Fruit fly (Drosophila melanogaster) whole organism, wandering third instar larva: ENCODE results near the gene RapGAP1.

Source experiments
- Abd-B ChIP-seq: fragments of >200 bp; optimal IDR thresholded peaks from 2 replicates; lab custom pipeline; 2017; ENCODE audit warnings: missing biosample characterization, missing genetic modification characterization
- CG32264 ChIP-seq: fragments of 200-800 bp; sonication (Bioruptor generic); optimal IDR thresholded peaks from 2 replicates; lab custom pipeline; 2016; ENCODE audit warnings: missing biosample characterization, missing genetic modification characterization
- CG9705 ChIP-seq: fragments of 200-800 bp; sonication (Bioruptor generic); optimal IDR thresholded peaks from 2 replicates; lab custom pipeline; 2018; ENCODE audit warnings: missing biosample characterization, mild to moderate bottlenecking, missing genetic modification characterization
- CrebA ChIP-seq: fragments of 200-800 bp; sonication (Bioruptor generic); optimal IDR thresholded peaks from 2 replicates; lab custom pipeline; 2016; ENCODE audit warnings: missing biosample characterization, mild to moderate bottlenecking, missing genetic modification characterization, borderline replicate concordance
- Dfd ChIP-seq: fragments of >200 bp; optimal IDR thresholded peaks from 2 replicates; lab custom pipeline; 2017; ENCODE audit warnings: missing biosample characterization, missing genetic modification characterization
- Dif ChIP-seq: fragments of 200-275, 200-300 bp; sonication (Bioruptor generic); optimal IDR thresholded peaks from 2 replicates; lab custom pipeline; 2018; ENCODE audit warnings: missing biosample characterization, missing genetic modification characterization; ENCODE audit not compliant: partially characterized antibody
- GATAd ChIP-seq: sonication (Bioruptor generic); optimal IDR thresholded peaks from 2 replicates; lab custom pipeline; 2016; ENCODE audit warnings: missing biosample characterization, missing genetic modification characterization
- HLH106 ChIP-seq: fragments of 200-800 bp; optimal IDR thresholded peaks from 3 replicates; lab custom pipeline; 2019; ENCODE audit warnings: missing biosample characterization, mild to moderate bottlenecking, missing genetic modification characterization, moderate library complexity
- Hnf4 ChIP-seq: fragments of 200-800 bp; sonication (Bioruptor generic); optimal IDR thresholded peaks from 2 replicates; lab custom pipeline; 2016; ENCODE audit warnings: missing biosample characterization, mild to moderate bottlenecking, missing genetic modification characterization
- Hr78 ChIP-seq: fragments of >200 bp; optimal IDR thresholded peaks from 2 replicates; lab custom pipeline; 2017; ENCODE audit warnings: missing biosample characterization, missing genetic modification characterization
- Hr83 ChIP-seq: fragments of 200-300 bp; sonication (Bioruptor generic); optimal IDR thresholded peaks from 2 replicates; lab custom pipeline; 2016; ENCODE audit warnings: missing biosample characterization, mild to moderate bottlenecking, missing genetic modification characterization, moderate library complexity; ENCODE audit not compliant: poor library complexity, severe bottlenecking
- Jra ChIP-seq: sonication (Bioruptor generic); optimal IDR thresholded peaks from 2 replicates; lab custom pipeline; 2016; ENCODE audit warnings: missing biosample characterization, missing genetic modification characterization
- Mio ChIP-seq: sonication (Bioruptor generic); optimal IDR thresholded peaks from 2 replicates; lab custom pipeline; 2016; ENCODE audit warnings: missing biosample characterization, missing genetic modification characterization
- Myc ChIP-seq: fragments of >200 bp; optimal IDR thresholded peaks from 2 replicates; lab custom pipeline; 2017
- N ChIP-seq: fragments of >200 bp; optimal IDR thresholded peaks from 2 replicates; lab custom pipeline; 2018; ENCODE audit warnings: missing biosample characterization, missing external identifiers, missing genetic modification characterization
- OdsH ChIP-seq: fragments of 200-800 bp; sonication (Bioruptor generic); optimal IDR thresholded peaks from 2 replicates; lab custom pipeline; 2016; ENCODE audit warnings: missing biosample characterization, mild to moderate bottlenecking, missing genetic modification characterization
- Rel ChIP-seq, 2 experiments: fragments of 200-800 bp; sonication (Bioruptor generic) in 1 of 2; optimal IDR thresholded peaks; 2 replicates in 1 of 2; 3 replicates in 1 of 2; lab custom pipeline; 2016 to 2019; ENCODE audit warnings: mild to moderate bottlenecking in 2 of 2, missing biosample characterization in 2 of 2, missing genetic modification characterization in 2 of 2, moderate library complexity in 1 of 2
- Sp1 ChIP-seq: fragments of 200-800 bp; sonication (Bioruptor generic); optimal IDR thresholded peaks from 3 replicates; lab custom pipeline; 2019; ENCODE audit warnings: missing biosample characterization, mild to moderate bottlenecking, missing genetic modification characterization, moderate library complexity
- Vsx2 ChIP-seq: fragments of 200-300, 225-300 bp; sonication (Bioruptor generic); optimal IDR thresholded peaks from 2 replicates; lab custom pipeline; 2018; ENCODE audit warnings: missing biosample characterization, missing genetic modification characterization; ENCODE audit not compliant: partially characterized antibody
- br ChIP-seq: fragments of 200-800 bp; sonication (Bioruptor generic); optimal IDR thresholded peaks from 2 replicates; lab custom pipeline; 2016; ENCODE audit warnings: missing biosample characterization, missing genetic modification characterization
- brk ChIP-seq: fragments of 200-800 bp; sonication (Bioruptor generic); optimal IDR thresholded peaks from 2 replicates; lab custom pipeline; 2016; ENCODE audit warnings: missing biosample characterization, mild to moderate bottlenecking, missing genetic modification characterization
- dmrt93B ChIP-seq: fragments of 200-800 bp; sonication (Bioruptor generic); optimal IDR thresholded peaks from 2 replicates; lab custom pipeline; 2018; ENCODE audit warnings: missing biosample characterization, mild to moderate bottlenecking, missing genetic modification characterization
- dsf ChIP-seq: sonication (Bioruptor generic); optimal IDR thresholded peaks from 2 replicates; lab custom pipeline; 2016; ENCODE audit warnings: missing biosample characterization, missing genetic modification characterization, borderline replicate concordance
- ey ChIP-seq: fragments of 200-800 bp; sonication (Bioruptor generic); optimal IDR thresholded peaks from 2 replicates; lab custom pipeline; 2016; ENCODE audit warnings: missing biosample characterization, missing genetic modification characterization
- foxo ChIP-seq, 2 experiments: fragments of 200-800 bp; sonication (Bioruptor generic); optimal IDR thresholded peaks; 2 replicates in 1 of 2; 3 replicates in 1 of 2; lab custom pipeline; 2016 to 2017; ENCODE audit warnings: missing biosample characterization in 2 of 2, missing genetic modification characterization in 2 of 2
- fru ChIP-seq: fragments of 200-800 bp; sonication (Bioruptor generic); optimal IDR thresholded peaks from 3 replicates; lab custom pipeline; 2016; ENCODE audit warnings: missing biosample characterization, mild to moderate bottlenecking, missing genetic modification characterization
- h ChIP-seq: fragments of 200-800 bp; sonication (Bioruptor generic); optimal IDR thresholded peaks from 3 replicates; lab custom pipeline; 2016; ENCODE audit warnings: missing biosample characterization, mild to moderate bottlenecking, missing genetic modification characterization
- jim ChIP-seq: fragments of 175-275, 200-325 bp; sonication (Bioruptor generic); optimal IDR thresholded peaks from 2 replicates; lab custom pipeline; 2016; ENCODE audit warnings: missing biosample characterization, mild to moderate bottlenecking, missing genetic modification characterization
- lola ChIP-seq: fragments of >200 bp; optimal IDR thresholded peaks from 2 replicates; lab custom pipeline; 2017; ENCODE audit warnings: missing biosample characterization, missing genetic modification characterization
- pan ChIP-seq: fragments of >200 bp; optimal IDR thresholded peaks from 2 replicates; lab custom pipeline; 2017
- psq ChIP-seq: fragments of 200-800 bp; sonication (Bioruptor generic); optimal IDR thresholded peaks from 3 replicates; lab custom pipeline; 2017; ENCODE audit warnings: missing biosample characterization, mild to moderate bottlenecking, missing genetic modification characterization, moderate library complexity
- rgr ChIP-seq: fragments of 200-800 bp; sonication (Bioruptor generic); optimal IDR thresholded peaks from 3 replicates; lab custom pipeline; 2016; ENCODE audit warnings: missing biosample characterization, mild to moderate bottlenecking, missing genetic modification characterization
- sage ChIP-seq: fragments of 200-800 bp; sonication (Bioruptor generic); optimal IDR thresholded peaks from 2 replicates; lab custom pipeline; 2016; ENCODE audit warnings: missing biosample characterization, mild to moderate bottlenecking, missing genetic modification characterization
- sv ChIP-seq: fragments of 200-800 bp; sonication (Bioruptor generic); optimal IDR thresholded peaks from 3 replicates; lab custom pipeline; 2016; ENCODE audit warnings: missing biosample characterization, missing genetic modification characterization
- tai ChIP-seq: sonication (Bioruptor generic); optimal IDR thresholded peaks from 2 replicates; lab custom pipeline; 2016; ENCODE audit warnings: missing biosample characterization, missing genetic modification characterization
- woc ChIP-seq: sonication (Bioruptor generic); optimal IDR thresholded peaks from 2 replicates; lab custom pipeline; 2016; ENCODE audit warnings: missing biosample characterization, mild to moderate bottlenecking, missing genetic modification characterization

The RapGAP1 gene

DNA sequence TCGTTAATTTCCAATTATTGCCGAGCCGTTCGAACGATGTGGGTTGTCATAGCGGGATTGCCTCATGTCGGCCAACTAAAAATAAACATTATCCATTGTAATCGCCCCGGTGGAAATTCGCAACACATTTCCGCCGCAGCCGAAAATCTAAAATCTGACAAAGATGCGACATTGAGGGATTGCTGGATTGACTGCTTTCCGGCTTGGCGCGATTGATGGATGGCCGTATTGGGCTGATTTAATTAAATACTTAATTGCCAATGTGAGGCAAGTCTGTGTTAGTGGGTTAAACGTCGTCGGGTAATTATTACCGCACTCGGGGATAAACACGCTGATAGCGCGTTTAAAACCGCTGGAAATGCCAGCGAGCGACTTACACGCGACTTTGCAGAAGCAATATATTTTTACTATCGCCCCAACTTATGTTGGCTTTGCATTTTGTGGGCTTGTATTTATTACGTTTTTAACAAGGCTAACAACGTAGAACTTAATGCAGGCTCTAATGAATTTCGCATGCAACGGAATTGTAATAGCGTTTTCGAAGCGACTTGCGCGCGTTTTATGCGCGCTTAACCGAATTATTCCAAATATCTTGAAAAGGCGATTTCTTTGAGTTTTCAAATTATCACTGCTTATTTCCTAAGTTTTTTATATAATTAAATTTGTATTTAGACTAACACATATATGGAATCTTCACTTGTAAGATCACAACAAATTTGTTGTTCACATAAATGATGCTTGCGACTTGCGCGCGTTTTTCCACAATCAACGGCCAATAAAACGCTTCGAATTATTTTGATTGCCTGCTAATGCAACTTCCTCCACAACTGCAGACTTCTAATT is 36.6 kb downstream of the RapGAP1 start:
- no peak for TF ChIP-seq fru (GFP tag; lab: Kevin White, UChicago)
- TF ChIP-seq Myc (lab: Kevin White, UChicago): peak; percentile 87

DNA sequence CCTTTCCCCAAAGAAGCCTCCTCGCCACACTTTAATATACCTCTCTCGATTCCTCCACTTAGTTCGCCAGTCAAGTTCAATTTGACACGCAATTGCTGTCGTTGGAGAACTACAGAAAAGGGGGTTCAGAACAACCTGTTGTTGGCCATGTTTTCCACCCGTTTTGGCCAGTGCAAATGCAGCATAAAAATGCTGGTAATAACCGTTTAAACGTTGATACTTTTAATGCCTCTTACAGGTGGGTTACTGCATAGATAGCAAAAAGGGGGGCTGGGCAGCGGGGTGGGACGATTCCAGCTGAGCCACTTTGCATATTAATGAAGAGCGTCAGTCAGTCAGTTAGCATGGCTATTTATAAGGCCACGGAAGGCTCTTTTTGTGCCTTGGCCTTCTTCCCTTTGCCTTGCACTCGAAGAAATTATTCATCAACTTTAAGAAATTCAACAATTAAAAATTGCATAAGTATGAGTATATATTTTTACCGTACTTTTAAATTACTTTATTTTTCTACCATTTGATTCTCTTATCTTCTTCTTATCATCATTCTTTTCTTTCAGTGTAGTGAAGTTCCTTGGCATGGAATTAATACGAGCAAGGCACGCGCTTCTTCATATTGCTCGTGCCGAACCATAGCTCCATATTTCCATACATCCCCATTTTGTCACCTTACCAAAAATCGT is 37.6 kb downstream of the RapGAP1 start:
- TF ChIP-seq rgr (no peak), Rel (GFP tag; optimal IDR thresholded peaks at IDR 0.05; lab: Kevin White, UChicago) (no peak), Rel (tag; optimal IDR thresholded peaks at IDR 0.05; lab: Kevin White, UChicago) (no peak), jim (GFP tag; lab: Kevin White, UChicago) (no peak), h (peak; percentile 22), Mio (GFP tag; lab: Kevin White, UChicago) (no peak), Myc (lab: Kevin White, UChicago) (no peak), sage (GFP tag; lab: Kevin White, UChicago) (no peak), dmrt93B (GFP tag; lab: Kevin White, UChicago) (no peak), pan (no peak), CrebA (no peak), Hr83 (GFP tag; lab: Kevin White, UChicago) (no peak), ey (no peak), CG32264 (no peak), fru (GFP tag; lab: Kevin White, UChicago) (peak; percentile 27), CG9705 (GFP tag; lab: Kevin White, UChicago) (no peak), GATAd (GFP tag; lab: Kevin White, UChicago) (no peak), Sp1 (GFP tag; lab: Kevin White, UChicago) (peak; percentile 1), Dfd (GFP tag; lab: Kevin White, UChicago) (no peak), Jra (GFP tag; lab: Kevin White, UChicago) (no peak), brk (no peak), tai (GFP tag; lab: Kevin White, UChicago) (no peak), br (GFP tag; lab: Kevin White, UChicago) (peak; percentile 3), lola (no peak), woc (GFP tag; lab: Kevin White, UChicago) (no peak), foxo (GFP tag; optimal IDR thresholded peaks at IDR 0.05; lab: Kevin White, UChicago) (peak in 1 of 2 experiments; percentile 21), HLH106 (tag; lab: Kevin White, UChicago) (peak; percentile 41), N (GFP tag; lab: Kevin White, UChicago) (no peak), OdsH (GFP tag; lab: Kevin White, UChicago) (no peak), Abd-B (GFP tag; lab: Kevin White, UChicago) (no peak), Dif (no peak), psq (GFP tag; lab: Kevin White, UChicago) (peak; percentile 5), dsf (GFP tag; lab: Kevin White, UChicago) (no peak), Hnf4 (GFP tag; lab: Kevin White, UChicago) (no peak)

DNA sequence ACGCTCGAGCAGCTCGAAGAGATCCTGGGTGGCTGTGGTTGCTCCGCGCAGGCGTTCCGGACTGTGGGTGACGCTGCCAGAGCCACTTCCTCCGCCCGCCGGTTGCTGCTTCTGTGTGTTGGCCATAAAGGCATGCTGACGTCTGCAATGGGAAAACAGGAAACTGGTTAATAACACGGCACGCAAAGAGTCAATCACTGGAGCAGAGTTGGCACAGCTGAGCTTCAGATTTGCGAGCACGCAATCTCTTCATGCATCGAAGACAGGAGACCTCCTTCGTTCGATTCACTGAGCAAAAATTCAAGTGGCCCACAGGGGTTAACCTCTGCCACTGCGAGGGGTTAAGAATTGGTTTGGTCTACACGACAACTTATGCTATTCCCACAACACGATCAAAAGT is 42.4 kb downstream of the RapGAP1 start:
- no peak for TF ChIP-seq dsf (GFP tag; lab: Kevin White, UChicago)
- TF ChIP-seq brk: no peak
- TF ChIP-seq GATAd (GFP tag; lab: Kevin White, UChicago): no peak
- no peak for TF ChIP-seq HLH106 (tag; lab: Kevin White, UChicago)
- no peak for TF ChIP-seq tai (GFP tag; lab: Kevin White, UChicago)

DNA sequence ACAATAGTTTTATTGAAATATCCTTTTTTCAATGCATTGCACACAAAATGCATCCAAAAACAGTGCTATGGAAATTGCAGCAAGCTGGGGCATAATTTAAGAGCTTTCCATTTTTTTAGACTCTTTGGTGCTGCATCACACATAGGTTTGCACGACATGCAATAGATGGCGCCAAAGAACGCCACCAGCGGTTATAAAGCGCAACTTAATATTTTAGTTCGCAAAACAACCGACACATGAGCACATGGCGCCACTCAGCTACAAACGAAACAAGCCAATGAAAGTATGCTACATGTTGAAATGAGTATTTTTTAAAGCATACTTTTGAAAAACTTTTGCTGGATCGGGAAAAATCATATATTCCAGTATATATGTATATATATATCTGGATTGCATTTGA is 43.9 kb downstream of the RapGAP1 start:
- TF ChIP-seq N (GFP tag; lab: Kevin White, UChicago) (peak; percentile 33), sv (GFP tag; lab: Kevin White, UChicago) (peak; percentile 48), Jra (GFP tag; lab: Kevin White, UChicago) (peak; percentile 82), sage (GFP tag; lab: Kevin White, UChicago) (no peak), CG9705 (GFP tag; lab: Kevin White, UChicago) (peak; percentile 72), Sp1 (GFP tag; lab: Kevin White, UChicago) (peak; percentile 48), pan (no peak), CG32264 (no peak), OdsH (GFP tag; lab: Kevin White, UChicago) (peak; percentile 86), br (GFP tag; lab: Kevin White, UChicago) (peak; percentile 88), ey (peak; percentile 85), Hr83 (GFP tag; lab: Kevin White, UChicago) (peak; percentile 97), fru (GFP tag; lab: Kevin White, UChicago) (peak; percentile 80), Dif (no peak), Rel (GFP tag; optimal IDR thresholded peaks at IDR 0.05; lab: Kevin White, UChicago) (no peak), Rel (tag; optimal IDR thresholded peaks at IDR 0.05; lab: Kevin White, UChicago) (peak; percentile 15), Mio (GFP tag; lab: Kevin White, UChicago) (peak; percentile 15), h (peak; percentile 87), tai (GFP tag; lab: Kevin White, UChicago) (peak; percentile 89), jim (GFP tag; lab: Kevin White, UChicago) (peak; percentile 80), Hr78 (GFP tag; lab: Kevin White, UChicago) (no peak), GATAd (GFP tag; lab: Kevin White, UChicago) (peak; percentile 5), rgr (peak; percentile 86), Vsx2 (no peak), psq (GFP tag; lab: Kevin White, UChicago) (peak; percentile 63), dmrt93B (GFP tag; lab: Kevin White, UChicago) (peak; percentile 68), HLH106 (tag; lab: Kevin White, UChicago) (peak; percentile 76), brk (peak; percentile 73), lola (no peak), foxo (GFP tag; optimal IDR thresholded peaks at IDR 0.05; lab: Kevin White, UChicago) (peak in 1 of 2 experiments; percentile 91), CrebA (no peak)
